Fruit fly (Drosophila melanogaster) whole organism, wandering third instar larva: ENCODE measurements around the gene pic.
A peak's percentile ranks its signal among the peaks of the same experiment; 100 is the strongest.

Source experiments
- Abd-B ChIP-seq: fragments of >200 bp; optimal IDR thresholded peaks from 2 replicates; lab custom pipeline; 2017; ENCODE audit warnings: missing biosample characterization, missing genetic modification characterization
- CG32264 ChIP-seq: fragments of 200-800 bp; sonication (Bioruptor generic); optimal IDR thresholded peaks from 2 replicates; lab custom pipeline; 2016; ENCODE audit warnings: missing biosample characterization, missing genetic modification characterization
- CG9705 ChIP-seq: fragments of 200-800 bp; sonication (Bioruptor generic); optimal IDR thresholded peaks from 2 replicates; lab custom pipeline; 2018; ENCODE audit warnings: missing biosample characterization, mild to moderate bottlenecking, missing genetic modification characterization
- CrebA ChIP-seq: fragments of 200-800 bp; sonication (Bioruptor generic); optimal IDR thresholded peaks from 2 replicates; lab custom pipeline; 2016; ENCODE audit warnings: missing biosample characterization, mild to moderate bottlenecking, missing genetic modification characterization, borderline replicate concordance
- Dfd ChIP-seq: fragments of >200 bp; optimal IDR thresholded peaks from 2 replicates; lab custom pipeline; 2017; ENCODE audit warnings: missing biosample characterization, missing genetic modification characterization
- Dif ChIP-seq: fragments of 200-275, 200-300 bp; sonication (Bioruptor generic); optimal IDR thresholded peaks from 2 replicates; lab custom pipeline; 2018; ENCODE audit warnings: missing biosample characterization, missing genetic modification characterization; ENCODE audit not compliant: partially characterized antibody
- GATAd ChIP-seq: sonication (Bioruptor generic); optimal IDR thresholded peaks from 2 replicates; lab custom pipeline; 2016; ENCODE audit warnings: missing biosample characterization, missing genetic modification characterization
- HLH106 ChIP-seq: fragments of 200-800 bp; optimal IDR thresholded peaks from 3 replicates; lab custom pipeline; 2019; ENCODE audit warnings: missing biosample characterization, mild to moderate bottlenecking, missing genetic modification characterization, moderate library complexity
- Hnf4 ChIP-seq: fragments of 200-800 bp; sonication (Bioruptor generic); optimal IDR thresholded peaks from 2 replicates; lab custom pipeline; 2016; ENCODE audit warnings: missing biosample characterization, mild to moderate bottlenecking, missing genetic modification characterization
- Hr78 ChIP-seq: fragments of >200 bp; optimal IDR thresholded peaks from 2 replicates; lab custom pipeline; 2017; ENCODE audit warnings: missing biosample characterization, missing genetic modification characterization
- Hr83 ChIP-seq: fragments of 200-300 bp; sonication (Bioruptor generic); optimal IDR thresholded peaks from 2 replicates; lab custom pipeline; 2016; ENCODE audit warnings: missing biosample characterization, mild to moderate bottlenecking, missing genetic modification characterization, moderate library complexity; ENCODE audit not compliant: poor library complexity, severe bottlenecking
- Jra ChIP-seq: sonication (Bioruptor generic); optimal IDR thresholded peaks from 2 replicates; lab custom pipeline; 2016; ENCODE audit warnings: missing biosample characterization, missing genetic modification characterization
- Mio ChIP-seq: sonication (Bioruptor generic); optimal IDR thresholded peaks from 2 replicates; lab custom pipeline; 2016; ENCODE audit warnings: missing biosample characterization, missing genetic modification characterization
- Myc ChIP-seq: fragments of >200 bp; optimal IDR thresholded peaks from 2 replicates; lab custom pipeline; 2017
- N ChIP-seq: fragments of >200 bp; optimal IDR thresholded peaks from 2 replicates; lab custom pipeline; 2018; ENCODE audit warnings: missing biosample characterization, missing external identifiers, missing genetic modification characterization
- OdsH ChIP-seq: fragments of 200-800 bp; sonication (Bioruptor generic); optimal IDR thresholded peaks from 2 replicates; lab custom pipeline; 2016; ENCODE audit warnings: missing biosample characterization, mild to moderate bottlenecking, missing genetic modification characterization
- Rel ChIP-seq, 2 experiments: fragments of 200-800 bp; sonication (Bioruptor generic) in 1 of 2; optimal IDR thresholded peaks; 2 replicates in 1 of 2; 3 replicates in 1 of 2; lab custom pipeline; 2016 to 2019; ENCODE audit warnings: mild to moderate bottlenecking in 2 of 2, missing biosample characterization in 2 of 2, missing genetic modification characterization in 2 of 2, moderate library complexity in 1 of 2
- Sp1 ChIP-seq: fragments of 200-800 bp; sonication (Bioruptor generic); optimal IDR thresholded peaks from 3 replicates; lab custom pipeline; 2019; ENCODE audit warnings: missing biosample characterization, mild to moderate bottlenecking, missing genetic modification characterization, moderate library complexity
- Vsx2 ChIP-seq: fragments of 200-300, 225-300 bp; sonication (Bioruptor generic); optimal IDR thresholded peaks from 2 replicates; lab custom pipeline; 2018; ENCODE audit warnings: missing biosample characterization, missing genetic modification characterization; ENCODE audit not compliant: partially characterized antibody
- br ChIP-seq: fragments of 200-800 bp; sonication (Bioruptor generic); optimal IDR thresholded peaks from 2 replicates; lab custom pipeline; 2016; ENCODE audit warnings: missing biosample characterization, missing genetic modification characterization
- brk ChIP-seq: fragments of 200-800 bp; sonication (Bioruptor generic); optimal IDR thresholded peaks from 2 replicates; lab custom pipeline; 2016; ENCODE audit warnings: missing biosample characterization, mild to moderate bottlenecking, missing genetic modification characterization
- dl ChIP-seq, 2 experiments: fragments of 175-275, 200-275 bp in 1 of 2; fragments of 200-275 bp in 1 of 2; sonication (Bioruptor generic); optimal IDR thresholded peaks; lab custom pipeline; 2018; ENCODE audit warnings: mild to moderate bottlenecking in 2 of 2, missing biosample characterization in 2 of 2, missing genetic modification characterization in 2 of 2, moderate library complexity in 2 of 2; ENCODE audit not compliant: partially characterized antibody in 2 of 2, insufficient read depth in 1 of 2
- dmrt93B ChIP-seq: fragments of 200-800 bp; sonication (Bioruptor generic); optimal IDR thresholded peaks from 2 replicates; lab custom pipeline; 2018; ENCODE audit warnings: missing biosample characterization, mild to moderate bottlenecking, missing genetic modification characterization
- dsf ChIP-seq: sonication (Bioruptor generic); optimal IDR thresholded peaks from 2 replicates; lab custom pipeline; 2016; ENCODE audit warnings: missing biosample characterization, missing genetic modification characterization, borderline replicate concordance
- ey ChIP-seq: fragments of 200-800 bp; sonication (Bioruptor generic); optimal IDR thresholded peaks from 2 replicates; lab custom pipeline; 2016; ENCODE audit warnings: missing biosample characterization, missing genetic modification characterization
- foxo ChIP-seq, 2 experiments: fragments of 200-800 bp; sonication (Bioruptor generic); optimal IDR thresholded peaks; 2 replicates in 1 of 2; 3 replicates in 1 of 2; lab custom pipeline; 2016 to 2017; ENCODE audit warnings: missing biosample characterization in 2 of 2, missing genetic modification characterization in 2 of 2
- fru ChIP-seq: fragments of 200-800 bp; sonication (Bioruptor generic); optimal IDR thresholded peaks from 3 replicates; lab custom pipeline; 2016; ENCODE audit warnings: missing biosample characterization, mild to moderate bottlenecking, missing genetic modification characterization
- h ChIP-seq: fragments of 200-800 bp; sonication (Bioruptor generic); optimal IDR thresholded peaks from 3 replicates; lab custom pipeline; 2016; ENCODE audit warnings: missing biosample characterization, mild to moderate bottlenecking, missing genetic modification characterization
- jim ChIP-seq: fragments of 175-275, 200-325 bp; sonication (Bioruptor generic); optimal IDR thresholded peaks from 2 replicates; lab custom pipeline; 2016; ENCODE audit warnings: missing biosample characterization, mild to moderate bottlenecking, missing genetic modification characterization
- lola ChIP-seq: fragments of >200 bp; optimal IDR thresholded peaks from 2 replicates; lab custom pipeline; 2017; ENCODE audit warnings: missing biosample characterization, missing genetic modification characterization
- pan ChIP-seq: fragments of >200 bp; optimal IDR thresholded peaks from 2 replicates; lab custom pipeline; 2017
- psq ChIP-seq: fragments of 200-800 bp; sonication (Bioruptor generic); optimal IDR thresholded peaks from 3 replicates; lab custom pipeline; 2017; ENCODE audit warnings: missing biosample characterization, mild to moderate bottlenecking, missing genetic modification characterization, moderate library complexity
- rgr ChIP-seq: fragments of 200-800 bp; sonication (Bioruptor generic); optimal IDR thresholded peaks from 3 replicates; lab custom pipeline; 2016; ENCODE audit warnings: missing biosample characterization, mild to moderate bottlenecking, missing genetic modification characterization
- sage ChIP-seq: fragments of 200-800 bp; sonication (Bioruptor generic); optimal IDR thresholded peaks from 2 replicates; lab custom pipeline; 2016; ENCODE audit warnings: missing biosample characterization, mild to moderate bottlenecking, missing genetic modification characterization
- sv ChIP-seq: fragments of 200-800 bp; sonication (Bioruptor generic); optimal IDR thresholded peaks from 3 replicates; lab custom pipeline; 2016; ENCODE audit warnings: missing biosample characterization, missing genetic modification characterization
- tai ChIP-seq: sonication (Bioruptor generic); optimal IDR thresholded peaks from 2 replicates; lab custom pipeline; 2016; ENCODE audit warnings: missing biosample characterization, missing genetic modification characterization
- usp ChIP-seq: fragments of >200 bp; optimal IDR thresholded peaks from 2 replicates; lab custom pipeline; 2017; ENCODE audit warnings: missing biosample characterization, missing genetic modification characterization
- woc ChIP-seq: sonication (Bioruptor generic); optimal IDR thresholded peaks from 2 replicates; lab custom pipeline; 2016; ENCODE audit warnings: missing biosample characterization, mild to moderate bottlenecking, missing genetic modification characterization

Gene pic

dm6 chr3R:13065180-13065757 is 13.2 kb downstream of the pic start:
- TF ChIP-seq CG32264 (GFP tag; lab: Kevin White, UChicago) (no peak), Dfd (GFP tag; lab: Kevin White, UChicago) (no peak), sv (GFP tag; lab: Kevin White, UChicago) (no peak), ey (no peak), woc (GFP tag; lab: Kevin White, UChicago) (no peak), tai (no peak), fru (no peak), dsf (GFP tag; lab: Kevin White, UChicago) (no peak), N (no peak), br (GFP tag; lab: Kevin White, UChicago) (no peak), jim (GFP tag; lab: Kevin White, UChicago) (no peak), Hr78 (GFP tag; lab: Kevin White, UChicago) (no peak), HLH106 (no peak), foxo (GFP tag; optimal IDR thresholded peaks at IDR 0.05; lab: Kevin White, UChicago) (no peak), Abd-B (no peak), psq (GFP tag; lab: Kevin White, UChicago) (no peak), dl (GFP tag; optimal IDR thresholded peaks at IDR 0.05; lab: Kevin White, UChicago; ENCODE audit: insufficient read depth in 1 of 2, partially characterized antibody in 2 of 2) (no peak)

DNA sequence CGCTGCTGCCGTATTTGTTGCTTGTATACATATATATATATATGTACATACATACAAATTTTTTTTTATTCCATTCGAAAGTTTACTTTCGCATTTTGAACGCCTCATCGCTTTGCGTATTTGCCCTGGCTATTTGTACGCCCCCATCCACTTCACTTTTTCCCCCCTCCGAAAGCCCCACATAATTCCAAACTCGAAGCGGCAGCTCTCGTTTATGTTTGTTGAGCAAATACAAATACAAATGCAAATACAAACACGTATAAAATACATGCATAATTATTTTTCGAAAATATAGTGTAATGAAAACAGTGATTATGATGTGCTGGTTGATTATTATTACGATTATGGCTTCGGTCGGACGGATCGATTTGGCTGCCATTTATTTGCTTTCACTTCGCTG is 16.0 kb downstream of the pic start:
- TF ChIP-seq jim (GFP tag; lab: Kevin White, UChicago) (no peak), psq (GFP tag; lab: Kevin White, UChicago) (peak; percentile 37), sage (GFP tag; lab: Kevin White, UChicago) (no peak), lola (no peak), brk (peak; percentile 10), h (GFP tag; lab: Kevin White, UChicago) (peak; percentile 70), Dfd (GFP tag; lab: Kevin White, UChicago) (no peak), Sp1 (peak; percentile 66), dmrt93B (GFP tag; lab: Kevin White, UChicago) (peak; percentile 63), Dif (GFP tag; lab: Kevin White, UChicago) (no peak), Abd-B (no peak), Vsx2 (no peak), HLH106 (peak; percentile 61), br (GFP tag; lab: Kevin White, UChicago) (peak; percentile 54), CrebA (GFP tag; lab: Kevin White, UChicago) (no peak), CG32264 (GFP tag; lab: Kevin White, UChicago) (peak; percentile 9), Hnf4 (GFP tag; lab: Kevin White, UChicago) (no peak), sv (GFP tag; lab: Kevin White, UChicago) (peak; percentile 34), woc (GFP tag; lab: Kevin White, UChicago) (no peak), ey (peak; percentile 17), dl (GFP tag; optimal IDR thresholded peaks at IDR 0.05; lab: Kevin White, UChicago; ENCODE audit: insufficient read depth in 1 of 2, partially characterized antibody in 2 of 2) (no peak), tai (no peak), Myc (lab: Kevin White, UChicago) (no peak), Rel (GFP tag; optimal IDR thresholded peaks at IDR 0.05; lab: Kevin White, UChicago) (no peak), Rel (tag; optimal IDR thresholded peaks at IDR 0.05; lab: Kevin White, UChicago) (no peak), CG9705 (peak; percentile 66), Jra (GFP tag; lab: Kevin White, UChicago) (peak; percentile 43), Mio (no peak), Hr78 (GFP tag; lab: Kevin White, UChicago) (no peak), fru (peak; percentile 35), pan (lab: Kevin White, UChicago) (no peak), rgr (GFP tag; lab: Kevin White, UChicago) (peak; percentile 84), GATAd (GFP tag; lab: Kevin White, UChicago) (peak; percentile 37), dsf (GFP tag; lab: Kevin White, UChicago) (peak; percentile 47), usp (GFP tag; lab: Kevin White, UChicago) (no peak), N (no peak), OdsH (GFP tag; lab: Kevin White, UChicago) (peak; percentile 67), Hr83 (GFP tag; lab: Kevin White, UChicago) (peak; percentile 74), foxo (GFP tag; optimal IDR thresholded peaks at IDR 0.05; lab: Kevin White, UChicago) (peak in 1 of 2 experiments; percentile 66)
